Fruit fly (Drosophila melanogaster) whole organism, embryonic: ENCODE results near the gene CG3342.

Experiments
- ATbp ChIP-seq: fragments of 200-800 bp; sonication (Bioruptor generic); optimal IDR thresholded peaks from 2 replicates; lab custom pipeline; 2017; ENCODE audit warnings: missing biosample characterization, mild to moderate bottlenecking, missing genetic modification characterization, missing genetic modification reagents
- CG10565 ChIP-seq: fragments of 200-800 bp; sonication (Bioruptor generic); optimal IDR thresholded peaks from 3 replicates; lab custom pipeline; 2016; ENCODE audit warnings: missing biosample characterization, mild to moderate bottlenecking, missing genetic modification characterization
- CG10979 ChIP-seq: fragments of 200-800 bp; sonication (Bioruptor generic); optimal IDR thresholded peaks from 2 replicates; lab custom pipeline; 2018; ENCODE audit warnings: missing biosample characterization, mild to moderate bottlenecking, missing genetic modification characterization, moderate library complexity
- CG11504 ChIP-seq: fragments of 200-800 bp; sonication (Bioruptor generic); optimal IDR thresholded peaks from 3 replicates; lab custom pipeline; 2019; ENCODE audit warnings: missing biosample characterization, mild to moderate bottlenecking, missing genetic modification characterization, moderate library complexity
- CG12236 ChIP-seq: fragments of 200-800 bp; sonication (Bioruptor generic); optimal IDR thresholded peaks from 2 replicates; lab custom pipeline; 2016; ENCODE audit warnings: missing biosample characterization, missing genetic modification characterization
- CG12391 ChIP-seq: fragments of 200-800 bp; sonication (Bioruptor generic); optimal IDR thresholded peaks from 3 replicates; lab custom pipeline; 2018; ENCODE audit warnings: missing biosample characterization, mild to moderate bottlenecking, missing genetic modification characterization, moderate library complexity
- CG12659 ChIP-seq: fragments of 200-800 bp; sonication (Bioruptor generic); optimal IDR thresholded peaks from 3 replicates; lab custom pipeline; 2017; ENCODE audit warnings: mild to moderate bottlenecking, missing biosample characterization, missing genetic modification reagents, missing genetic modification characterization
- CG14667 ChIP-seq: fragments of 200-800 bp; sonication (Bioruptor generic); IDR thresholded peaks from 2 replicates; pipeline ENCODE4 v1.3.6; 2022; ENCODE audit warnings: missing biosample characterization, missing genetic modification characterization
- CG14710 ChIP-seq: fragments of 200-800 bp; sonication (Bioruptor generic); optimal IDR thresholded peaks from 3 replicates; lab custom pipeline; 2019; ENCODE audit warnings: missing biosample characterization, mild to moderate bottlenecking, missing genetic modification characterization, moderate library complexity
- CG14860 ChIP-seq: fragments of 200-800 bp; sonication (Bioruptor generic); IDR thresholded peaks from 3 replicates; pipeline ENCODE4 v1.3.6; 2022; ENCODE audit warnings: missing biosample characterization, missing genetic modification characterization; ENCODE audit not compliant: partially characterized antibody
- CG15479 ChIP-seq: fragments of 200-800 bp; sonication (Bioruptor generic); optimal IDR thresholded peaks from 3 replicates; lab custom pipeline; 2019; ENCODE audit warnings: missing biosample characterization, mild to moderate bottlenecking, missing genetic modification characterization, moderate library complexity
- CG18262 ChIP-seq: fragments of 200-800 bp; optimal IDR thresholded peaks from 3 replicates; lab custom pipeline; 2019; ENCODE audit warnings: missing biosample characterization, mild to moderate bottlenecking, missing genetic modification characterization, moderate library complexity
- CG2202 ChIP-seq: fragments of 200-800 bp; sonication (Bioruptor generic); optimal IDR thresholded peaks from 2 replicates; lab custom pipeline; 2018; ENCODE audit warnings: missing biosample characterization, mild to moderate bottlenecking, missing genetic modification characterization
- CG32767 ChIP-seq: fragments of 200-800 bp; sonication (Bioruptor generic); IDR thresholded peaks from 2 replicates; pipeline ENCODE4 v1.3.6; 2022; ENCODE audit warnings: missing biosample characterization, missing genetic modification characterization
- CG33557 ChIP-seq: fragments of 200-800 bp; sonication (Bioruptor generic); optimal IDR thresholded peaks from 2 replicates; lab custom pipeline; 2019; ENCODE audit warnings: missing biosample characterization, mild to moderate bottlenecking, missing genetic modification characterization, moderate library complexity
- CG42726 ChIP-seq: fragments of 200-800 bp; sonication (Bioruptor generic); IDR thresholded peaks from 2 replicates; pipeline ENCODE4 v1.3.6; 2022; ENCODE audit warnings: missing biosample characterization, missing genetic modification characterization; ENCODE audit not compliant: partially characterized antibody
- CG4424 ChIP-seq: fragments of 200-800 bp; sonication (Bioruptor generic); optimal IDR thresholded peaks from 3 replicates; lab custom pipeline; 2016; ENCODE audit warnings: missing biosample characterization, missing genetic modification characterization
- CG4730 ChIP-seq: fragments of 200-800 bp; sonication (Bioruptor generic); IDR thresholded peaks from 2 replicates; pipeline ENCODE4 v1.3.6; 2022; ENCODE audit warnings: missing biosample characterization, missing genetic modification characterization
- CG5180 ChIP-seq: fragments of 200-800 bp; sonication (Bioruptor generic); optimal IDR thresholded peaks from 3 replicates; lab custom pipeline; 2017; ENCODE audit warnings: missing biosample characterization, missing genetic modification characterization, mild to moderate bottlenecking, moderate library complexity, missing genetic modification reagents
- CG5953 ChIP-seq: fragments of 200-800 bp; sonication (Bioruptor generic); IDR thresholded peaks from 2 replicates; pipeline ENCODE4 v1.3.6; 2022; ENCODE audit warnings: missing biosample characterization, missing genetic modification characterization
- CG7372 ChIP-seq: fragments of 200-800 bp; sonication (Bioruptor generic); IDR thresholded peaks from 2 replicates; pipeline ENCODE4 v1.3.6; 2022; ENCODE audit warnings: missing biosample characterization, missing genetic modification characterization
- CG7745 ChIP-seq: fragments of 200-800 bp; sonication (Bioruptor generic); optimal IDR thresholded peaks from 2 replicates; lab custom pipeline; 2018; ENCODE audit warnings: missing biosample characterization, mild to moderate bottlenecking, missing genetic modification characterization, moderate library complexity
- CG8290 ChIP-seq, 3 experiments: fragments of 200-800 bp; sonication (Bioruptor generic); optimal IDR thresholded peaks; 2 replicates each; lab custom pipeline; 2016 to 2019; ENCODE audit warnings: missing biosample characterization in 3 of 3, missing genetic modification characterization in 3 of 3, mild to moderate bottlenecking in 2 of 3, moderate library complexity in 1 of 3
- CG8359 ChIP-seq: fragments of 200-800 bp; sonication (Bioruptor generic); optimal IDR thresholded peaks from 2 replicates; lab custom pipeline; 2017; ENCODE audit warnings: missing biosample characterization, mild to moderate bottlenecking, missing genetic modification characterization, borderline replicate concordance
- Doc2 ChIP-seq: fragments of 200-800 bp; sonication (Bioruptor generic); IDR thresholded peaks from 2 replicates; pipeline ENCODE4 v1.3.6; 2022; ENCODE audit warnings: missing biosample characterization, missing genetic modification characterization
- Hr78 ChIP-seq, 2 experiments: fragments of 200-800 bp in 1 of 2; fragments of >200 bp in 1 of 2; sonication (Bioruptor generic) in 1 of 2; optimal IDR thresholded peaks; 2 replicates each; lab custom pipeline; 2017 to 2019; ENCODE audit warnings: missing biosample characterization in 2 of 2, missing genetic modification characterization in 2 of 2, mild to moderate bottlenecking in 1 of 2, moderate library complexity in 1 of 2
- Meics ChIP-seq: fragments of 200-800 bp; sonication (Bioruptor generic); optimal IDR thresholded peaks from 2 replicates; lab custom pipeline; 2017; ENCODE audit warnings: missing biosample characterization, mild to moderate bottlenecking, missing genetic modification characterization
- NK7.1 ChIP-seq: fragments of 200-800 bp; sonication (Bioruptor generic); optimal IDR thresholded peaks from 3 replicates; lab custom pipeline; 2016; ENCODE audit warnings: missing biosample characterization, missing genetic modification characterization
- Vsx1 ChIP-seq: fragments of 200-800 bp; sonication (Bioruptor generic); optimal IDR thresholded peaks from 2 replicates; lab custom pipeline; 2017; ENCODE audit warnings: missing biosample characterization, mild to moderate bottlenecking, missing genetic modification characterization, missing genetic modification reagents
- Xrp1 ChIP-seq: fragments of 200-800 bp; sonication (Bioruptor generic); IDR thresholded peaks from 2 replicates; pipeline ENCODE4 v1.3.6; 2022; ENCODE audit warnings: missing biosample characterization, missing genetic modification characterization
- bsh ChIP-seq, 2 experiments: fragments of 200-800 bp; sonication (Bioruptor generic); optimal IDR thresholded peaks; 2 replicates each; lab custom pipeline; 2017 to 2018; ENCODE audit warnings: mild to moderate bottlenecking in 2 of 2, missing biosample characterization in 2 of 2, missing genetic modification characterization in 2 of 2, moderate library complexity in 1 of 2
- dan ChIP-seq: fragments of 200-800 bp; sonication (Bioruptor generic); IDR thresholded peaks from 2 replicates; pipeline ENCODE4 v1.3.6; 2022; ENCODE audit warnings: missing biosample characterization, missing genetic modification characterization
- grau ChIP-seq: fragments of 200-800 bp; optimal IDR thresholded peaks from 3 replicates; lab custom pipeline; 2019; ENCODE audit warnings: missing biosample characterization, mild to moderate bottlenecking, missing genetic modification characterization, moderate library complexity
- insv ChIP-seq, 2 experiments: fragments of 200-800 bp; sonication (Bioruptor generic); optimal IDR thresholded peaks; 3 replicates each; lab custom pipeline; 2016 to 2018; ENCODE audit warnings: missing biosample characterization in 2 of 2, missing genetic modification characterization in 2 of 2
- jumu ChIP-seq: fragments of 200-800 bp; sonication (Bioruptor generic); optimal IDR thresholded peaks from 3 replicates; lab custom pipeline; 2016; ENCODE audit warnings: missing biosample characterization, missing genetic modification characterization
- ken ChIP-seq: fragments of 200-800 bp; sonication (Bioruptor generic); IDR thresholded peaks from 3 replicates; pipeline ENCODE4 v1.3.6; 2022; ENCODE audit warnings: missing biosample characterization, missing genetic modification characterization
- lola ChIP-seq, 3 experiments: fragments of >200 bp in 2 of 3; fragments of 200-800 bp in 1 of 3; sonication (Bioruptor generic) in 1 of 3; optimal IDR thresholded peaks; 2 replicates each; lab custom pipeline; 2017 to 2019; ENCODE audit warnings: missing biosample characterization in 3 of 3, missing genetic modification characterization in 3 of 3, mild to moderate bottlenecking in 1 of 3, moderate library complexity in 1 of 3
- nom ChIP-seq: fragments of 200-800 bp; sonication (Bioruptor generic); optimal IDR thresholded peaks from 2 replicates; lab custom pipeline; 2017; ENCODE audit warnings: missing biosample characterization, missing genetic modification characterization, mild to moderate bottlenecking, moderate library complexity, missing genetic modification reagents
- pros ChIP-seq: fragments of 200-800 bp; sonication (Bioruptor generic); optimal IDR thresholded peaks from 3 replicates; lab custom pipeline; 2019; ENCODE audit warnings: missing biosample characterization, mild to moderate bottlenecking, missing genetic modification characterization, moderate library complexity
- slp2 ChIP-seq: fragments of 200-800 bp; sonication (Bioruptor generic); optimal IDR thresholded peaks from 2 replicates; lab custom pipeline; 2016; ENCODE audit warnings: missing biosample characterization, missing genetic modification characterization
- sug ChIP-seq: fragments of 200-800 bp; optimal IDR thresholded peaks from 2 replicates; lab custom pipeline; 2019; ENCODE audit warnings: missing biosample characterization, mild to moderate bottlenecking, missing genetic modification characterization, moderate library complexity
- tll ChIP-seq, 2 experiments: fragments of 200-800 bp in 1 of 2; fragments of >200 bp in 1 of 2; sonication (Bioruptor generic) in 1 of 2; optimal IDR thresholded peaks; 2 replicates each; lab custom pipeline; 2017 to 2019; ENCODE audit warnings: missing biosample characterization in 2 of 2, missing genetic modification characterization in 2 of 2, mild to moderate bottlenecking in 1 of 2, moderate library complexity in 1 of 2
- zf30C ChIP-seq: fragments of 200-800 bp; sonication (Bioruptor generic); optimal IDR thresholded peaks from 3 replicates; lab custom pipeline; 2018; ENCODE audit warnings: missing biosample characterization, mild to moderate bottlenecking, missing genetic modification characterization

CG3342 gene

dm6 chrX:6540215-6540821, 12.6 kb upstream of the CG3342 start, which contains the start of gene CG34417 (continued):
- TF ChIP-seq insv (GFP tag; optimal IDR thresholded peaks at IDR 0.05; lab: Kevin White, UChicago): peak in 1 of 2 experiments; percentile 68
- TF ChIP-seq ken (GFP tag; lab: Robert Waterston, UW): 0 out of 3 replicates have a peak, but pooled peaks have one; percentile 16
- no peak for TF ChIP-seq CG4424 (GFP tag; lab: Kevin White, UChicago)
- peak in 1 of 3 experiments; percentile 22 for TF ChIP-seq lola (GFP tag; optimal IDR thresholded peaks at IDR 0.05; lab: Kevin White, UChicago)
- TF ChIP-seq Meics (GFP tag; lab: Kevin White, UChicago): no peak
- no peak for TF ChIP-seq grau (tag; lab: Kevin White, UChicago)
- TF ChIP-seq sug (tag; lab: Kevin White, UChicago): no peak
- no peak for TF ChIP-seq CG14667 (GFP tag; lab: Robert Waterston, UW)
- no peak for TF ChIP-seq CG5953 (GFP tag; lab: Robert Waterston, UW)
- no peak for TF ChIP-seq slp2 (GFP tag; lab: Kevin White, UChicago)
- no peak for TF ChIP-seq CG12236 (GFP tag; lab: Kevin White, UChicago)
- TF ChIP-seq jumu (GFP tag; lab: Kevin White, UChicago): no peak
- TF ChIP-seq CG8359 (GFP tag; lab: Kevin White, UChicago): peak; percentile 33
- TF ChIP-seq CG32767 (GFP tag; lab: Robert Waterston, UW): no peak
- no peak for TF ChIP-seq Xrp1 (GFP tag; lab: Robert Waterston, UW)
- no peak for TF ChIP-seq CG14860 (GFP tag; lab: Robert Waterston, UW)
- peak in 1 of 2 experiments; percentile 8 for TF ChIP-seq tll (GFP tag; optimal IDR thresholded peaks at IDR 0.05; lab: Kevin White, UChicago)
- no peak for TF ChIP-seq NK7.1 (GFP tag; lab: Kevin White, UChicago)
- no peak for TF ChIP-seq CG33557 (GFP tag; lab: Kevin White, UChicago)
- no peak for TF ChIP-seq CG12659
- peak; percentile 25 for TF ChIP-seq zf30C (GFP tag; lab: Kevin White, UChicago)
- no peak for TF ChIP-seq CG7372 (GFP tag; lab: Robert Waterston, UW)
- no peak for TF ChIP-seq dan (GFP tag; lab: Robert Waterston, UW)
- TF ChIP-seq CG7745 (tag; lab: Kevin White, UChicago): no peak
- no peak for TF ChIP-seq CG4730
- peak; percentile 22 for TF ChIP-seq CG10979 (tag; lab: Kevin White, UChicago)
- no peak for TF ChIP-seq ATbp (GFP tag; lab: Kevin White, UChicago)
- TF ChIP-seq CG10565: no peak
- no peak for TF ChIP-seq CG2202 (tag; lab: Kevin White, UChicago)
- no peak for TF ChIP-seq pros (GFP tag; lab: Kevin White, UChicago)
- TF ChIP-seq bsh (GFP tag; optimal IDR thresholded peaks at IDR 0.05; lab: Kevin White, UChicago): peak in 1 of 2 experiments; percentile 68
- no peak for TF ChIP-seq Doc2 (GFP tag; lab: Robert Waterston, UW)
- TF ChIP-seq CG12391: no peak
- TF ChIP-seq CG42726 (GFP tag; lab: Robert Waterston, UW): no peak
- TF ChIP-seq Hr78 (GFP tag; optimal IDR thresholded peaks at IDR 0.05; lab: Kevin White, UChicago): no peak
- TF ChIP-seq CG15479 (GFP tag; lab: Kevin White, UChicago): peak; percentile 55
- TF ChIP-seq CG18262: peak; percentile 26
- TF ChIP-seq nom (GFP tag; lab: Kevin White, UChicago): peak; percentile 57
- TF ChIP-seq CG5180 (GFP tag; lab: Kevin White, UChicago): no peak
- TF ChIP-seq Vsx1 (GFP tag; lab: Kevin White, UChicago): no peak
- no peak for TF ChIP-seq CG8290 (GFP tag; optimal IDR thresholded peaks at IDR 0.05; lab: Kevin White, UChicago)
- peak in 1 of 2 experiments; percentile 54 for TF ChIP-seq CG8290 (tag; optimal IDR thresholded peaks at IDR 0.05; lab: Kevin White, UChicago)
- no peak for TF ChIP-seq CG11504 (tag; lab: Kevin White, UChicago)
- peak; percentile 7 for TF ChIP-seq CG14710 (tag; lab: Kevin White, UChicago)
